Fruit fly (Drosophila melanogaster) whole organism, embryonic: Measurements from ENCODE around the gene Tnpo-SR.

Source experiments
- Aef1 ChIP-seq: fragments of 200-800 bp; sonication (Bioruptor generic); IDR thresholded peaks from 3 replicates; pipeline ENCODE4 v1.3.6; 2022; ENCODE audit warnings: missing biosample characterization, missing genetic modification characterization
- CG10654 ChIP-seq: fragments of 200-800 bp; sonication (Bioruptor generic); optimal IDR thresholded peaks from 2 replicates; lab custom pipeline; 2016; ENCODE audit warnings: missing biosample characterization, missing genetic modification characterization
- CG11456 ChIP-seq: fragments of 200-800 bp; sonication (Bioruptor generic); IDR thresholded peaks from 3 replicates; pipeline ENCODE4 v1.3.6; 2022; ENCODE audit warnings: missing biosample characterization, missing genetic modification characterization
- CG11504 ChIP-seq: fragments of 200-800 bp; sonication (Bioruptor generic); optimal IDR thresholded peaks from 3 replicates; lab custom pipeline; 2019; ENCODE audit warnings: missing biosample characterization, mild to moderate bottlenecking, missing genetic modification characterization, moderate library complexity
- CG12391 ChIP-seq: fragments of 200-800 bp; sonication (Bioruptor generic); optimal IDR thresholded peaks from 3 replicates; lab custom pipeline; 2018; ENCODE audit warnings: missing biosample characterization, mild to moderate bottlenecking, missing genetic modification characterization, moderate library complexity
- CG13424 ChIP-seq: fragments of 200-800 bp; sonication (Bioruptor generic); optimal IDR thresholded peaks from 2 replicates; lab custom pipeline; 2019; ENCODE audit warnings: missing biosample characterization, mild to moderate bottlenecking, missing genetic modification characterization, moderate library complexity
- CG15011 ChIP-seq: fragments of 200-800 bp; sonication (Bioruptor generic); optimal IDR thresholded peaks from 3 replicates; lab custom pipeline; 2018; ENCODE audit warnings: missing biosample characterization, mild to moderate bottlenecking, missing genetic modification characterization
- CG15269 ChIP-seq: fragments of 200-800 bp; sonication (Bioruptor generic); optimal IDR thresholded peaks from 2 replicates; lab custom pipeline; 2018; ENCODE audit warnings: missing biosample characterization, mild to moderate bottlenecking, missing genetic modification characterization, moderate library complexity
- CG1602 ChIP-seq: fragments of 200-800 bp; sonication (Bioruptor generic); optimal IDR thresholded peaks from 3 replicates; lab custom pipeline; 2016; ENCODE audit warnings: missing biosample characterization, missing genetic modification characterization
- CG17385 ChIP-seq: fragments of 200-800 bp; sonication (Bioruptor generic); optimal IDR thresholded peaks from 3 replicates; lab custom pipeline; 2018; ENCODE audit warnings: missing biosample characterization, mild to moderate bottlenecking, missing genetic modification characterization
- CG18599 ChIP-seq: fragments of 200-800 bp; sonication (Bioruptor generic); optimal IDR thresholded peaks from 3 replicates; lab custom pipeline; 2017; ENCODE audit warnings: missing biosample characterization, missing genetic modification characterization, mild to moderate bottlenecking, moderate library complexity, missing genetic modification reagents
- CG2678 ChIP-seq: fragments of 200-800 bp; sonication (Bioruptor generic); optimal IDR thresholded peaks from 3 replicates; lab custom pipeline; 2019; ENCODE audit warnings: missing biosample characterization, mild to moderate bottlenecking, missing genetic modification characterization, moderate library complexity
- CG30403 ChIP-seq: fragments of 200-800 bp; sonication (Bioruptor generic); optimal IDR thresholded peaks from 3 replicates; lab custom pipeline; 2016; ENCODE audit warnings: missing biosample characterization, missing genetic modification characterization
- CG32532 ChIP-seq: fragments of 200-800 bp; sonication (Bioruptor generic); IDR thresholded peaks from 2 replicates; pipeline ENCODE4 v1.3.6; 2022; ENCODE audit warnings: missing biosample characterization, missing genetic modification characterization
- CG32772 ChIP-seq: fragments of 200-800 bp; sonication (Bioruptor generic); IDR thresholded peaks from 2 replicates; pipeline ENCODE4 v1.3.6; 2022; ENCODE audit warnings: missing biosample characterization, missing genetic modification characterization
- CG3281 ChIP-seq: fragments of 200-800 bp; sonication (Bioruptor generic); optimal IDR thresholded peaks from 3 replicates; lab custom pipeline; 2017; ENCODE audit warnings: missing biosample characterization, mild to moderate bottlenecking, missing genetic modification characterization
- CG3847 ChIP-seq: fragments of 200-800 bp; sonication (Bioruptor generic); IDR thresholded peaks from 2 replicates; pipeline ENCODE4 v1.3.6; 2022; ENCODE audit warnings: missing biosample characterization, missing genetic modification characterization
- CG6689 ChIP-seq: fragments of 200-800 bp; sonication (Bioruptor generic); IDR thresholded peaks from 2 replicates; pipeline ENCODE4 v1.3.6; 2022; ENCODE audit warnings: missing biosample characterization, missing genetic modification characterization
- CG8290 ChIP-seq, 3 experiments: fragments of 200-800 bp; sonication (Bioruptor generic); optimal IDR thresholded peaks; 2 replicates each; lab custom pipeline; 2016 to 2019; ENCODE audit warnings: missing biosample characterization in 3 of 3, missing genetic modification characterization in 3 of 3, mild to moderate bottlenecking in 2 of 3, moderate library complexity in 1 of 3
- CG8944 ChIP-seq: fragments of 200-800 bp; sonication (Bioruptor generic); optimal IDR thresholded peaks from 3 replicates; lab custom pipeline; 2016; ENCODE audit warnings: missing biosample characterization, missing genetic modification characterization
- CG9727 ChIP-seq: fragments of 200-800 bp; sonication (Bioruptor generic); optimal IDR thresholded peaks from 3 replicates; lab custom pipeline; 2017; ENCODE audit warnings: missing biosample characterization, mild to moderate bottlenecking, missing genetic modification characterization
- CG9932 ChIP-seq: fragments of 200-800 bp; sonication (Bioruptor generic); IDR thresholded peaks from 2 replicates; pipeline ENCODE4 v1.3.6; 2022; ENCODE audit warnings: missing biosample characterization, missing genetic modification characterization
- CoRest ChIP-seq: fragments of 200-800 bp; sonication (Bioruptor generic); optimal IDR thresholded peaks from 3 replicates; lab custom pipeline; 2018; ENCODE audit warnings: missing biosample characterization, mild to moderate bottlenecking, missing genetic modification characterization, moderate library complexity
- Dbx ChIP-seq: fragments of 200-800 bp; sonication (Bioruptor generic); IDR thresholded peaks from 3 replicates; pipeline ENCODE4 v1.3.6; 2022; ENCODE audit warnings: missing biosample characterization, missing genetic modification characterization
- Dfd ChIP-seq, 2 experiments: fragments of >200 bp; optimal IDR thresholded peaks; 2 replicates each; lab custom pipeline; 2017; ENCODE audit warnings: missing biosample characterization in 2 of 2, missing genetic modification characterization in 2 of 2
- Dip3 ChIP-seq: fragments of 200-800 bp; sonication (Bioruptor generic); optimal IDR thresholded peaks from 3 replicates; lab custom pipeline; 2016; ENCODE audit warnings: missing biosample characterization, missing genetic modification characterization
- E2f2 ChIP-seq: fragments of 200-800 bp; sonication (Bioruptor generic); IDR thresholded peaks from 2 replicates; pipeline ENCODE4 v1.3.6; 2022; ENCODE audit warnings: missing biosample characterization, missing genetic modification characterization
- Ets65A ChIP-seq: fragments of 200-800 bp; sonication (Bioruptor generic); peaks from one replicate; lab custom pipeline; 2016; ENCODE audit warnings: missing biosample characterization, missing genetic modification characterization
- Gug ChIP-seq: fragments of 200-800 bp; sonication (Bioruptor generic); IDR thresholded peaks from 4 replicates; pipeline ENCODE4 v1.3.6; 2022; ENCODE audit warnings: missing biosample characterization, missing genetic modification characterization
- HLH54F ChIP-seq: fragments of 200-800 bp; sonication (Bioruptor generic); optimal IDR thresholded peaks from 3 replicates; lab custom pipeline; 2016; ENCODE audit warnings: missing biosample characterization, missing genetic modification characterization
- Hmr ChIP-seq: fragments of 200-800 bp; sonication (Bioruptor generic); optimal IDR thresholded peaks from 3 replicates; lab custom pipeline; 2017; ENCODE audit warnings: mild to moderate bottlenecking, missing biosample characterization, missing genetic modification reagents, missing genetic modification characterization
- Hr51 ChIP-seq, 2 experiments: fragments of 200-800 bp; sonication (Bioruptor generic); optimal IDR thresholded peaks; 2 replicates in 1 of 2; 3 replicates in 1 of 2; lab custom pipeline; 2016 to 2018; ENCODE audit warnings: missing biosample characterization in 2 of 2, missing genetic modification characterization in 2 of 2, mild to moderate bottlenecking in 1 of 2, moderate library complexity in 1 of 2
- Mrtf ChIP-seq: fragments of 200-800 bp; sonication (Bioruptor generic); IDR thresholded peaks from 3 replicates; pipeline ENCODE4 v1.3.6; 2022; ENCODE audit warnings: missing biosample characterization, missing genetic modification characterization
- Oaz ChIP-seq: fragments of 200-800 bp; sonication (Bioruptor generic); IDR thresholded peaks from 2 replicates; pipeline ENCODE4 v1.3.6; 2022; ENCODE audit warnings: missing biosample characterization, missing genetic modification characterization
- Oli ChIP-seq: fragments of 200-800 bp; sonication (Bioruptor generic); optimal IDR thresholded peaks from 2 replicates; lab custom pipeline; 2018; ENCODE audit warnings: missing biosample characterization, mild to moderate bottlenecking, missing genetic modification characterization, moderate library complexity
- Ptx1 ChIP-seq: fragments of 200-800 bp; sonication (Bioruptor generic); IDR thresholded peaks from 2 replicates; pipeline ENCODE4 v1.3.6; 2022; ENCODE audit warnings: missing biosample characterization, missing genetic modification characterization
- Rfx ChIP-seq: fragments of 200-800 bp; sonication (Bioruptor generic); IDR thresholded peaks from 2 replicates; pipeline ENCODE4 v1.3.6; 2022; ENCODE audit warnings: missing biosample characterization, missing genetic modification characterization
- Side ChIP-seq: fragments of 200-800 bp; sonication (Bioruptor generic); optimal IDR thresholded peaks from 2 replicates; lab custom pipeline; 2016; ENCODE audit warnings: missing biosample characterization, missing genetic modification characterization
- ase ChIP-seq: fragments of 200-800 bp; sonication (Bioruptor generic); IDR thresholded peaks from 3 replicates; pipeline ENCODE4 v1.3.6; 2022; ENCODE audit warnings: missing biosample characterization, missing genetic modification characterization
- caup ChIP-seq: fragments of 200-800 bp; sonication (Bioruptor generic); optimal IDR thresholded peaks from 3 replicates; lab custom pipeline; 2017; ENCODE audit warnings: missing biosample characterization, mild to moderate bottlenecking, missing genetic modification characterization, moderate library complexity; ENCODE audit not compliant: severe bottlenecking
- ci ChIP-seq: fragments of 200-800 bp; sonication (Bioruptor generic); IDR thresholded peaks from 3 replicates; pipeline ENCODE4 v1.3.6; 2022; ENCODE audit warnings: missing biosample characterization, missing genetic modification characterization
- gsb-n ChIP-seq: fragments of 200-800 bp; sonication (Bioruptor generic); optimal IDR thresholded peaks from 3 replicates; lab custom pipeline; 2018; ENCODE audit warnings: missing biosample characterization, mild to moderate bottlenecking, missing genetic modification characterization
- her ChIP-seq: fragments of 200-800 bp; sonication (Bioruptor generic); optimal IDR thresholded peaks from 2 replicates; lab custom pipeline; 2016; ENCODE audit warnings: missing biosample characterization, missing genetic modification characterization
- mam ChIP-seq: fragments of 200-800 bp; sonication (Bioruptor generic); optimal IDR thresholded peaks from 3 replicates; lab custom pipeline; 2016; ENCODE audit warnings: missing biosample characterization, missing genetic modification characterization
- nau ChIP-seq: fragments of 200-800 bp; sonication (Bioruptor generic); optimal IDR thresholded peaks from 3 replicates; lab custom pipeline; 2017; ENCODE audit warnings: missing biosample characterization, mild to moderate bottlenecking, missing genetic modification characterization, missing genetic modification reagents
- ranshi ChIP-seq: fragments of 200-800 bp; sonication (Bioruptor generic); IDR thresholded peaks from 2 replicates; pipeline ENCODE4 v1.3.6; 2022; ENCODE audit warnings: missing biosample characterization, missing genetic modification characterization
- sens ChIP-seq: fragments of 200-800 bp; sonication (Bioruptor generic); peaks from one replicate; lab custom pipeline; 2016; ENCODE audit warnings: missing biosample characterization, missing genetic modification characterization
- slbo ChIP-seq: fragments of 200-800 bp; sonication (Bioruptor generic); IDR thresholded peaks from 2 replicates; pipeline ENCODE4 v1.3.6; 2022; ENCODE audit warnings: missing biosample characterization, missing genetic modification characterization
- trh ChIP-seq: fragments of 200-800 bp; sonication (Bioruptor generic); optimal IDR thresholded peaks from 2 replicates; lab custom pipeline; 2016; ENCODE audit warnings: missing biosample characterization, missing genetic modification characterization
- zfh1 ChIP-seq: fragments of 200-800 bp; sonication (Bioruptor generic); IDR thresholded peaks from 3 replicates; pipeline ENCODE4 v1.3.6; 2022; ENCODE audit warnings: missing biosample characterization, missing genetic modification characterization

Gene Tnpo-SR

dm6 chr2L:2720368-2720767 lies 39.4 kb upstream of the Tnpo-SR start (continued):
- TF ChIP-seq Side (GFP tag; lab: Kevin White, UChicago) (peak; percentile 7), CG9727 (peak; percentile 11), ranshi (GFP tag; lab: Robert Waterston, UW) (peak; percentile 38; the same call in 1 of the 2 replicates), CG13424 (tag; lab: Kevin White, UChicago) (peak; percentile 30), HLH54F (GFP tag; lab: Kevin White, UChicago) (peak; percentile 9), zfh1 (GFP tag; lab: Robert Waterston, UW) (0 out of 3 replicates have a peak, but pooled peaks have one; percentile 22), Ets65A (GFP tag; lab: Kevin White, UChicago) (no peak), CoRest (tag; lab: Kevin White, UChicago) (peak; percentile 10), Aef1 (GFP tag; lab: Robert Waterston, UW) (peak; percentile 37; the same call in 1 of the 3 replicates), Mrtf (GFP tag; lab: Robert Waterston, UW) (0 out of 3 replicates have a peak, but pooled peaks have one; percentile 38), nau (GFP tag; lab: Kevin White, UChicago) (no peak), E2f2 (GFP tag; lab: Robert Waterston, UW) (0 out of 2 replicates have a peak, but pooled peaks have one; percentile 9), gsb-n (no peak), Dfd (GFP tag; optimal IDR thresholded peaks at IDR 0.05; lab: Kevin White, UChicago) (no peak), CG15269 (tag; lab: Kevin White, UChicago) (peak; percentile 42), caup (GFP tag; lab: Kevin White, UChicago) (peak; percentile 10), mam (GFP tag; lab: Kevin White, UChicago) (peak; percentile 13), CG18599 (GFP tag; lab: Kevin White, UChicago) (peak; percentile 60), Hmr (GFP tag; lab: Kevin White, UChicago) (peak; percentile 43), trh (GFP tag; lab: Kevin White, UChicago) (no peak), CG3281 (GFP tag; lab: Kevin White, UChicago) (peak; percentile 8), Dbx (GFP tag; lab: Robert Waterston, UW) (peak; percentile 46; the same call in 1 of the 3 replicates), CG30403 (GFP tag; lab: Kevin White, UChicago) (no peak), CG9932 (GFP tag; lab: Robert Waterston, UW) (peak; percentile 45), Rfx (GFP tag; lab: Robert Waterston, UW) (peak; percentile 40; the same call in 1 of the 2 replicates), Gug (GFP tag; lab: Robert Waterston, UW) (0 out of 4 replicates have a peak, but pooled peaks have one; percentile 5), Oli (tag; lab: Kevin White, UChicago) (peak; percentile 6), ase (GFP tag; lab: Robert Waterston, UW) (0 out of 3 replicates have a peak, but pooled peaks have one; percentile 38), Hr51 (GFP tag; optimal IDR thresholded peaks at IDR 0.05; lab: Kevin White, UChicago) (peak in 1 of 2 experiments; percentile 41), CG1602 (GFP tag; lab: Kevin White, UChicago) (no peak), CG12391 (tag; lab: Kevin White, UChicago) (peak; percentile 15), CG11504 (peak; percentile 50), CG2678 (tag; lab: Kevin White, UChicago) (peak; percentile 29), Dip3 (GFP tag; lab: Kevin White, UChicago) (peak; percentile 18), CG8944 (GFP tag; lab: Kevin White, UChicago) (peak; percentile 14), Ptx1 (GFP tag; lab: Robert Waterston, UW) (peak; percentile 41), CG32532 (GFP tag; lab: Robert Waterston, UW) (peak; percentile 44; the same call in 1 of the 2 replicates), CG3847 (GFP tag; lab: Robert Waterston, UW) (0 out of 2 replicates have a peak, but pooled peaks have one; percentile 4), CG32772 (GFP tag; lab: Robert Waterston, UW) (peak; percentile 5; the same call in 1 of the 2 replicates), sens (GFP tag; lab: Kevin White, UChicago) (peak; percentile 69), CG10654 (no peak), CG6689 (peak; percentile 47; the same call in 1 of the 2 replicates), CG8290 (GFP tag; optimal IDR thresholded peaks at IDR 0.05; lab: Kevin White, UChicago) (no peak), CG8290 (tag; optimal IDR thresholded peaks at IDR 0.05; lab: Kevin White, UChicago) (peak in 1 of 2 experiments; percentile 1), CG17385 (GFP tag; lab: Kevin White, UChicago) (peak; percentile 14), CG11456 (GFP tag; lab: Robert Waterston, UW) (peak; percentile 43; the same call in 1 of the 3 replicates), slbo (peak; percentile 28; the same call in 1 of the 2 replicates), ci (GFP tag; lab: Robert Waterston, UW) (peak; percentile 39; the same call in 1 of the 3 replicates), CG15011 (no peak), her (no peak), Oaz (GFP tag; lab: Robert Waterston, UW) (0 out of 2 replicates have a peak, but pooled peaks have one; percentile 40)
